Worm (Caenorhabditis elegans) whole organism, L1 larva: Measurements from ENCODE around the gene clc-7.

Experiments
- C04F5.9 ChIP-seq: sonication (generic microtip); optimal IDR thresholded peaks from 2 replicates; lab custom pipeline; 2016; ENCODE audit warnings: missing genetic modification characterization, missing compliant biosample characterization
- C34B4.2 ChIP-seq: sonication (generic microtip); optimal IDR thresholded peaks from 2 replicates; lab custom pipeline; 2017; ENCODE audit warnings: mild to moderate bottlenecking, missing genetic modification characterization, missing compliant biosample characterization
- F16B12.6 ChIP-seq: fragments of 150-350 bp; optimal IDR thresholded peaks from 2 replicates; lab custom pipeline; 2014; ENCODE audit warnings: missing biosample characterization, missing genetic modification characterization
- aha-1 ChIP-seq: fragments of 150-350 bp; optimal IDR thresholded peaks from 2 replicates; lab custom pipeline; 2014; ENCODE audit warnings: missing biosample characterization, missing genetic modification characterization
- blmp-1 ChIP-seq: fragments of 150-350 bp; optimal IDR thresholded peaks from 2 replicates; lab custom pipeline; 2014; ENCODE audit warnings: missing biosample characterization, missing genetic modification characterization
- dpl-1 ChIP-seq, 3 experiments: fragments of 150-350 bp in 2 of 3; sonication (generic microtip) in 1 of 3; optimal IDR thresholded peaks; 2 replicates each; lab custom pipeline; 2014 to 2017; ENCODE audit warnings: missing biosample characterization in 3 of 3, missing genetic modification characterization in 3 of 3, missing genetic modification reagents in 3 of 3
- dsc-1 ChIP-seq: sonication (generic microtip); optimal IDR thresholded peaks from 2 replicates; lab custom pipeline; 2016; ENCODE audit warnings: mild to moderate bottlenecking, missing genetic modification characterization, missing compliant biosample characterization
- efl-1 ChIP-seq, 4 experiments: fragments of 150-350 bp; optimal IDR thresholded peaks in 3 of 4; peaks in 1 of 4; 1 replicate in 1 of 4; 2 replicates in 3 of 4; lab custom pipeline; 2014; ENCODE audit warnings: missing biosample characterization in 2 of 4, missing genetic modification characterization in 2 of 4, missing genetic modification reagents in 2 of 4
- efl-3 ChIP-seq: fragments of 200-800 bp; sonication (Bioruptor generic); optimal IDR thresholded peaks from 2 replicates; lab custom pipeline; 2018; ENCODE audit warnings: mild to moderate bottlenecking, missing genetic modification characterization, missing compliant biosample characterization
- egl-13 ChIP-seq: sonication (generic microtip); optimal IDR thresholded peaks from 2 replicates; lab custom pipeline; 2016; ENCODE audit warnings: missing genotype, missing genetic modification reagents, missing genetic modification characterization, missing compliant biosample characterization
- elt-3 ChIP-seq, 6 experiments: fragments of 150-350 bp in 1 of 6; sonication (generic microtip); optimal IDR thresholded peaks; 2 replicates each; lab custom pipeline; 2017 to 2018; ENCODE audit warnings: missing biosample characterization in 6 of 6, missing genetic modification characterization in 6 of 6, inconsistent platforms in 1 of 6
- fkh-10 ChIP-seq: sonication (generic microtip); optimal IDR thresholded peaks from 2 replicates; lab custom pipeline; 2017; ENCODE audit warnings: missing biosample characterization, missing genetic modification reagents, missing genetic modification characterization
- fkh-4 ChIP-seq: sonication (generic microtip); optimal IDR thresholded peaks from 2 replicates; lab custom pipeline; 2016; ENCODE audit warnings: missing compliant biosample characterization, missing genetic modification characterization, borderline replicate concordance
- fkh-8 ChIP-seq: sonication (generic microtip); optimal IDR thresholded peaks from 2 replicates; lab custom pipeline; 2016; ENCODE audit warnings: mild to moderate bottlenecking, missing genetic modification characterization, missing compliant biosample characterization
- fos-1 ChIP-seq: fragments of 150-350 bp; optimal IDR thresholded peaks from 2 replicates; lab custom pipeline; 2014; ENCODE audit warnings: missing biosample characterization, missing genetic modification characterization
- grh-1 ChIP-seq: fragments of 200-800 bp; sonication (Bioruptor generic); IDR thresholded peaks from 2 replicates; pipeline ENCODE4 v1.3.6; 2022; ENCODE audit warnings: missing genetic modification reagents, missing genetic modification characterization, missing compliant biosample characterization
- hlh-17 ChIP-seq: fragments of 200-800 bp; sonication (Bioruptor generic); optimal IDR thresholded peaks from 2 replicates; lab custom pipeline; 2018; ENCODE audit warnings: missing genetic modification characterization, mild to moderate bottlenecking, missing compliant biosample characterization, moderate library complexity, borderline replicate concordance
- isw-1 ChIP-seq: fragments of 200-800 bp; sonication (Bioruptor generic); IDR thresholded peaks from 2 replicates; pipeline ENCODE4 v1.3.6; 2022; ENCODE audit warnings: missing genetic modification characterization, missing compliant biosample characterization
- lin-13 ChIP-seq: fragments of 150-350 bp; optimal IDR thresholded peaks from 2 replicates; lab custom pipeline; 2014; ENCODE audit warnings: missing biosample characterization, missing genetic modification reagents, missing genetic modification characterization
- lin-14 ChIP-seq: fragments of 200-800 bp; sonication (Bioruptor generic); optimal IDR thresholded peaks from 2 replicates; lab custom pipeline; 2018; ENCODE audit warnings: mild to moderate bottlenecking, missing genetic modification characterization, moderate library complexity, missing compliant biosample characterization
- lin-15B ChIP-seq: fragments of 150-350 bp; sonication (generic microtip); optimal IDR thresholded peaks from 3 replicates; lab custom pipeline; 2014; ENCODE audit warnings: missing biosample characterization, missing genetic modification characterization
- lin-35 ChIP-seq, 2 experiments: fragments of 150-350 bp; optimal IDR thresholded peaks; 2 replicates each; lab custom pipeline; 2014; ENCODE audit warnings: missing biosample characterization in 2 of 2, missing genetic modification characterization in 2 of 2, missing genetic modification reagents in 2 of 2
- lir-3 ChIP-seq: sonication (generic microtip); optimal IDR thresholded peaks from 2 replicates; lab custom pipeline; 2016; ENCODE audit warnings: mild to moderate bottlenecking, missing genetic modification characterization, moderate library complexity, missing compliant biosample characterization; ENCODE audit not compliant: poor library complexity
- lsy-2 ChIP-seq, 2 experiments: fragments of 150-350 bp; optimal IDR thresholded peaks; 2 replicates each; lab custom pipeline; 2014; ENCODE audit warnings: missing biosample characterization in 2 of 2, missing genetic modification characterization in 2 of 2
- mab-9 ChIP-seq: fragments of 200-800 bp; sonication (Bioruptor generic); IDR thresholded peaks from 2 replicates; pipeline ENCODE4 v1.3.6; 2022; ENCODE audit warnings: missing genetic modification reagents, missing genetic modification characterization, missing compliant biosample characterization
- mdl-1 ChIP-seq, 2 experiments: fragments of 150-350 bp; optimal IDR thresholded peaks; 2 replicates each; lab custom pipeline; 2014 to 2017; ENCODE audit warnings: missing biosample characterization in 2 of 2, missing genetic modification characterization in 2 of 2, inconsistent platforms in 1 of 2
- nhr-11 ChIP-seq: fragments of 150-350 bp; optimal IDR thresholded peaks from 2 replicates; lab custom pipeline; 2014; ENCODE audit warnings: missing biosample characterization, missing genetic modification characterization
- nhr-237 ChIP-seq: fragments of 150-350 bp; optimal IDR thresholded peaks from 2 replicates; lab custom pipeline; 2014; ENCODE audit warnings: missing biosample characterization, missing genetic modification characterization
- nhr-47 ChIP-seq: sonication (generic microtip); optimal IDR thresholded peaks from 2 replicates; lab custom pipeline; 2016; ENCODE audit warnings: mild to moderate bottlenecking, missing genetic modification characterization, moderate library complexity, missing compliant biosample characterization
- nhr-71 ChIP-seq: sonication (generic microtip); optimal IDR thresholded peaks from 2 replicates; lab custom pipeline; 2016; ENCODE audit warnings: mild to moderate bottlenecking, missing genetic modification characterization, moderate library complexity, missing compliant biosample characterization
- nhr-85 ChIP-seq: sonication (generic microtip); peaks from one replicate; lab custom pipeline; 2016; ENCODE audit warnings: missing genetic modification characterization, inconsistent platforms, missing compliant biosample characterization
- snu-23 ChIP-seq: sonication (generic microtip); optimal IDR thresholded peaks from 2 replicates; lab custom pipeline; 2016; ENCODE audit warnings: missing genetic modification characterization, missing compliant biosample characterization
- sox-4 ChIP-seq: sonication (generic microtip); optimal IDR thresholded peaks from 2 replicates; lab custom pipeline; 2016; ENCODE audit warnings: missing genetic modification characterization, missing compliant biosample characterization
- sup-37 ChIP-seq: fragments of 200-800 bp; sonication (Bioruptor generic); optimal IDR thresholded peaks from 2 replicates; lab custom pipeline; 2018; ENCODE audit warnings: mild to moderate bottlenecking, missing genetic modification characterization, missing compliant biosample characterization
- swsn-7 ChIP-seq: sonication (generic microtip); optimal IDR thresholded peaks from 2 replicates; lab custom pipeline; 2016; ENCODE audit warnings: missing genetic modification characterization, missing compliant biosample characterization
- unc-130 ChIP-seq: fragments of 150-350 bp; optimal IDR thresholded peaks from 2 replicates; lab custom pipeline; 2017; ENCODE audit warnings: missing biosample characterization, missing genetic modification characterization, inconsistent platforms
- unc-62 ChIP-seq: fragments of 150-350 bp; optimal IDR thresholded peaks from 2 replicates; lab custom pipeline; 2014; ENCODE audit warnings: missing biosample characterization, missing genetic modification reagents, missing genetic modification characterization
- unc-86 ChIP-seq: sonication (generic microtip); optimal IDR thresholded peaks from 2 replicates; lab custom pipeline; 2016; ENCODE audit warnings: missing genetic modification characterization, missing compliant biosample characterization
- xbp-1 ChIP-seq: sonication (generic microtip); optimal IDR thresholded peaks from 2 replicates; lab custom pipeline; 2016; ENCODE audit warnings: missing genetic modification characterization, missing compliant biosample characterization
- ztf-11 ChIP-seq, 2 experiments: sonication (generic microtip); optimal IDR thresholded peaks; 2 replicates each; lab custom pipeline; 2016 to 2017; ENCODE audit warnings: missing genetic modification characterization in 2 of 2, missing biosample characterization in 1 of 2, missing compliant biosample characterization in 1 of 2

The clc-7 gene

ce11 chrX:5121789-5122188, 53.9 kb downstream of the clc-7 start (continued):
- no peak for TF ChIP-seq unc-62
- TF ChIP-seq snu-23 (GFP tag; lab: Kevin White, UChicago): peak; percentile 39
- TF ChIP-seq lin-14: peak; percentile 73
- TF ChIP-seq unc-130 (tag; lab: Kevin White, UChicago): no peak
- peak; percentile 55 for TF ChIP-seq nhr-85 (tag; lab: Kevin White, UChicago)
- no peak for TF ChIP-seq isw-1 (GFP tag; lab: Robert Waterston, UW)
- peak; percentile 42 for TF ChIP-seq swsn-7 (tag; lab: Kevin White, UChicago)
- TF ChIP-seq sox-4 (tag; lab: Kevin White, UChicago): no peak
- no peak for TF ChIP-seq lir-3 (tag; lab: Kevin White, UChicago)
- no peak for TF ChIP-seq aha-1 (tag; lab: Kevin White, UChicago)
- no peak for TF ChIP-seq sup-37 (GFP tag; lab: Kevin White, UChicago)
- no peak for TF ChIP-seq C04F5.9 (tag; lab: Kevin White, UChicago)
- no peak for TF ChIP-seq grh-1 (GFP tag; lab: Robert Waterston, UW)
- TF ChIP-seq fos-1 (tag; lab: Kevin White, UChicago): no peak
- peak; percentile 36 for TF ChIP-seq dsc-1 (tag; lab: Kevin White, UChicago)
- peak; percentile 45 for TF ChIP-seq fkh-10 (GFP tag; lab: Kevin White, UChicago)
- peak; percentile 10 for TF ChIP-seq xbp-1 (tag; lab: Kevin White, UChicago)
- TF ChIP-seq nhr-11 (tag; lab: Kevin White, UChicago): no peak
- peak; percentile 63 for TF ChIP-seq egl-13 (tag; lab: Kevin White, UChicago)
- no peak for TF ChIP-seq lin-13 (GFP tag; lab: Kevin White, UChicago)
- TF ChIP-seq hlh-17 (GFP tag; lab: Kevin White, UChicago): no peak
- peak in 1 of 2 experiments; percentile 9 for TF ChIP-seq lin-35 (GFP tag; optimal IDR thresholded peaks at IDR 0.05; lab: Kevin White, UChicago)
- no peak for TF ChIP-seq mab-9 (GFP tag; lab: Robert Waterston, UW)
- TF ChIP-seq mdl-1 (tag; optimal IDR thresholded peaks at IDR 0.05; lab: Kevin White, UChicago): no peak
- TF ChIP-seq lsy-2 (tag; optimal IDR thresholded peaks at IDR 0.05; lab: Kevin White, UChicago): peak in 1 of 2 experiments; percentile 15
- peak; percentile 33 for TF ChIP-seq nhr-71 (tag; lab: Kevin White, UChicago)
- TF ChIP-seq lin-15B (tag; lab: Kevin White, UChicago): no peak
- no peak for TF ChIP-seq efl-3 (GFP tag; lab: Kevin White, UChicago)
- TF ChIP-seq C34B4.2 (tag; lab: Kevin White, UChicago): no peak
- no peak for TF ChIP-seq F16B12.6

ce11 chrX:5122369-5122768, 54.5 kb downstream of the clc-7 start:
- TF ChIP-seq nhr-11 (tag; lab: Kevin White, UChicago): no peak
- TF ChIP-seq unc-130 (tag; lab: Kevin White, UChicago): peak; percentile 2
- peak; percentile 73 for TF ChIP-seq nhr-85 (tag; lab: Kevin White, UChicago)
- TF ChIP-seq blmp-1 (tag; lab: Kevin White, UChicago): peak; percentile 51
- peak in 1 of 6 experiments; percentile 80 for TF ChIP-seq elt-3 (tag; optimal IDR thresholded peaks at IDR 0.05; lab: Kevin White, UChicago)
- no peak for TF ChIP-seq mdl-1 (tag; optimal IDR thresholded peaks at IDR 0.05; lab: Kevin White, UChicago)
- TF ChIP-seq lin-14: peak; percentile 13

DNA sequence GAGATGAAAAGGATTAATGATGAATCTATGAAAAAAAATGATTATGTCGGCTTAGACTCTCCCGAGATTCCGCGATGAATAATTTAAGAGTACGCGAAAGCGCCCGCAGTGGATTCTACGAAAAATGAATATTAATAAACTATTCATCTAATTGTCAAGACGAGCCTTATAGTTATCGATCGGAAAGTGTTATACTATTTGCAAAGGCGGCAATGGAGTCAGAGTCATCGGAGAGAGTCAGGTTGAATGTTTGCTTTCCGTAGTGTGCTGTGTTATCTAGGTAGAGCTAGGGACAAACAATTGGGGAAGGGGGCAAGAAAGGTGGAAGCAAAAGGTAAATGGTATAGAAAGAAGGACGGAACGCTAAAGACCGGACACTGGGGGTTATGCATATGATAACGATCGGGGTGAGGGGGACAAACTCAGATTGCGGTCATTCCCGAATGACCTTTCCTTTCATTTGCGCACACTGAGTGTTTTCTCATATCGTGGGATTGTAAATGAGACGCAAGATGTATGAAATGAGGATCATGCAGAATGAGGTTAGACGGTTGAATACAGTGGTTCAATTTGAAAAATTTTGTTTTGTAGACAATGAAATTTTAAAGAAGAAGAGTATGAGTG, 55.0 kb downstream of the clc-7 start:
- no peak for TF ChIP-seq efl-1 (optimal IDR thresholded peaks at IDR 0.05; lab: Kevin White, UChicago)
- TF ChIP-seq efl-1 (GFP tag; optimal IDR thresholded peaks at IDR 0.05 in 1 of 2; lab: Kevin White, UChicago): peak in 1 of 2 experiments; percentile 67
- peak; percentile 87 for TF ChIP-seq dsc-1 (tag; lab: Kevin White, UChicago)
- no peak for TF ChIP-seq fkh-4 (tag; lab: Kevin White, UChicago)
- TF ChIP-seq nhr-71 (tag; lab: Kevin White, UChicago): peak; percentile 18
- peak in 1 of 2 experiments; percentile 15 for TF ChIP-seq ztf-11 (tag; optimal IDR thresholded peaks at IDR 0.05; lab: Kevin White, UChicago)
- TF ChIP-seq nhr-47 (tag; lab: Kevin White, UChicago): peak; percentile 40
- peak; percentile 30 for TF ChIP-seq fkh-8 (tag; lab: Kevin White, UChicago)
- TF ChIP-seq unc-86 (tag; lab: Kevin White, UChicago): peak; percentile 71
- no peak for TF ChIP-seq mdl-1 (tag; optimal IDR thresholded peaks at IDR 0.05; lab: Kevin White, UChicago)
- TF ChIP-seq egl-13 (tag; lab: Kevin White, UChicago): peak; percentile 58
- TF ChIP-seq nhr-85 (tag; lab: Kevin White, UChicago): peak; percentile 7
- TF ChIP-seq nhr-237 (tag; lab: Kevin White, UChicago): no peak
- TF ChIP-seq blmp-1 (tag; lab: Kevin White, UChicago): peak; percentile 3
- TF ChIP-seq dpl-1 (GFP tag; optimal IDR thresholded peaks at IDR 0.05; lab: Kevin White, UChicago): no peak
